Fruit fly (Drosophila melanogaster): Measurements from ENCODE around the gene CG8668.

DNA sequence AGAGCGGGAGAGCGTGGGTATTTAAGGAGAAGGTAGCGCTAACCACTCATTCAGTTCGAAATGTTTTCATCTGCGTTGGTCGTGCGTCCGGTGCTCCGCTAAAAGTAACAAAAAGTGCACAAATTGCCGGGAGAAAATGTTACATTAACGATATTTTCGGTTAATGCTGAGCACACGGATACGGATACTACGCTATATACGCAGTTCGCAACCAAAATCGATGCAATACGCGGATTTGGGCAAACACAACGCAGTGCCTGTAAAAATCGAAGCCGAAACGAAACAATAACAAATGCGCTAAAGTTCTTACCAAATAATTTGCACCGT, 36.2 kb downstream of the CG8668 start, which contains the start of gene Piezo:
- no peak for TF ChIP-seq D1 (tag; optimal IDR thresholded peaks at IDR 0.05)
- TF ChIP-seq CG14655 (GFP tag; optimal IDR thresholded peaks at IDR 0.05) = no peak
- TF ChIP-seq Snoo (tag; optimal IDR thresholded peaks at IDR 0.05) = no peak
- no peak for TF ChIP-seq CG4496 (GFP tag; IDR thresholded peaks at IDR 0.05)
- no peak for TF ChIP-seq CG10348 (GFP tag; IDR thresholded peaks at IDR 0.05)
- TF ChIP-seq CG34367 (tag; optimal IDR thresholded peaks at IDR 0.05) = no peak
- no peak for TF ChIP-seq CG8159 (tag; optimal IDR thresholded peaks at IDR 0.05)
- no peak for TF ChIP-seq rn (GFP tag; IDR thresholded peaks at IDR 0.05)
- TF ChIP-seq Ets98B (GFP tag; IDR thresholded peaks at IDR 0.05) = no peak
- no peak for TF ChIP-seq CG13204 (GFP tag; optimal IDR thresholded peaks at IDR 0.05)
- no peak for TF ChIP-seq CG15710 (tag; optimal IDR thresholded peaks at IDR 0.05)
- TF ChIP-seq CG17806 (tag; optimal IDR thresholded peaks at IDR 0.05) = no peak

Data from whole organism, pupa.